Worm (Caenorhabditis elegans): ENCODE data around the gene ZC250.4.

DNA sequence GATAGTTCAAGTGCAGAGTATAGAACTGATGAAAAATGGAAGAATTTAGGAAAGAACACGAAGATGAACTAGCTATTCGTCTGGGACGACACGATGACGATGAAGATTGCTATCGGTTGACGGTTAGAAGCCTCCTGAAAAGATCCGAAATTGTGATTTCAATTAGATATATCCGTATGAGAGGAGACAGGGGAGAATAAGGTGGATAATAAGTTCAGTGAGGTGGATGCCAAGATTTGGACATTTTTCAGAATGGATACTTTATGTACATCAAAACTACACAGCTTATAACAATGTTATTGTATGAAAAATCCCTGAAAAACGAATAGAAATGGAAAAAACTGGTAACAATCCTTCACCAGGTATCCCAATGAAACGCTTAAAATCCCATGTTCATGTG lies 14.8 kb downstream of the ZC250.4 start, which contains the start of gene nstp-3:
- TF ChIP-seq ceh-48 (tag; optimal IDR thresholded peaks at IDR 0.05) (no peak), ref-2 (tag; optimal IDR thresholded peaks at IDR 0.05) (no peak)
